Worm (Caenorhabditis elegans) whole organism, midembryonic: ENCODE results near the gene F54H5.2.

Experiments
- T22C8.4 ChIP-seq: fragments of 200-800 bp; sonication (Bioruptor generic); IDR thresholded peaks from 2 replicates; pipeline ENCODE4 v1.3.6; 2022; ENCODE audit warnings: missing genetic modification characterization, missing compliant biosample characterization
- cog-1 ChIP-seq: sonication (generic microtip); optimal IDR thresholded peaks from 2 replicates; lab custom pipeline; 2016; ENCODE audit warnings: missing genetic modification characterization, missing compliant biosample characterization
- flt-1 ChIP-seq: fragments of 200-800 bp; sonication (Bioruptor generic); IDR thresholded peaks from 2 replicates; pipeline ENCODE4 v1.3.6; 2022; ENCODE audit warnings: missing genetic modification characterization, missing compliant biosample characterization
- klf-2 ChIP-seq: fragments of 200-800 bp; sonication (Bioruptor generic); conservative IDR thresholded peaks from 2 replicates; pipeline ENCODE4 v1.3.6; 2022; ENCODE audit warnings: missing genetic modification reagents, missing genetic modification characterization, missing compliant biosample characterization
- med-1 ChIP-seq: sonication (generic microtip); optimal IDR thresholded peaks from 2 replicates; lab custom pipeline; 2017; ENCODE audit warnings: missing genetic modification characterization, mild to moderate bottlenecking, missing compliant biosample characterization, antibody characterized with exemption, missing genetic modification reagents; ENCODE audit not compliant: insufficient read depth
- ref-1 ChIP-seq: fragments of 200-800 bp; sonication (Bioruptor generic); conservative IDR thresholded peaks from 2 replicates; pipeline ENCODE4 v1.3.6; 2022; ENCODE audit warnings: missing genetic modification reagents, missing genetic modification characterization, missing compliant biosample characterization
- tab-1 ChIP-seq: fragments of 200-800 bp; sonication (Bioruptor generic); IDR thresholded peaks from 2 replicates; pipeline ENCODE4 v1.3.6; 2022; ENCODE audit warnings: missing genetic modification characterization, missing compliant biosample characterization
- ztf-23 ChIP-seq: fragments of 200-800 bp; sonication (Bioruptor generic); IDR thresholded peaks from 2 replicates; pipeline ENCODE4 v1.3.6; 2022; ENCODE audit warnings: missing genetic modification reagents, missing genetic modification characterization, missing compliant biosample characterization
- ztf-29 ChIP-seq: fragments of 200-800 bp; sonication (Bioruptor generic); IDR thresholded peaks from 2 replicates; pipeline ENCODE4 v1.3.6; 2022; ENCODE audit warnings: missing genetic modification reagents, missing genetic modification characterization, missing compliant biosample characterization

The F54H5.2 gene

ce11 chrII:6665908-6666307 lies 38.6 kb downstream of the F54H5.2 start:
- no peak for TF ChIP-seq ref-1
- TF ChIP-seq ztf-29 (GFP tag; lab: Robert Waterston, UW): no peak
- TF ChIP-seq cog-1 (tag; lab: Kevin White, UChicago): no peak
- no peak for TF ChIP-seq flt-1
- no peak for TF ChIP-seq T22C8.4 (GFP tag; lab: Robert Waterston, UW)
- TF ChIP-seq tab-1: no peak
- no peak for TF ChIP-seq med-1 (GFP tag; lab: Kevin White, UChicago)
- TF ChIP-seq ztf-23: no peak
- no peak for TF ChIP-seq klf-2

ce11 chrII:6666598-6666997 lies 39.3 kb downstream of the F54H5.2 start, which contains the start of gene T19D12.1:
Gene T19D12.1 (plus strand): TSS chrII:6666898.
- no peak for TF ChIP-seq tab-1
- no peak for TF ChIP-seq med-1 (GFP tag; lab: Kevin White, UChicago)
- TF ChIP-seq flt-1: no peak
- TF ChIP-seq klf-2: no peak
- no peak for TF ChIP-seq ztf-23
- no peak for TF ChIP-seq ztf-29 (GFP tag; lab: Robert Waterston, UW)
- TF ChIP-seq T22C8.4 (GFP tag; lab: Robert Waterston, UW): no peak
- TF ChIP-seq cog-1 (tag; lab: Kevin White, UChicago): no peak
- TF ChIP-seq ref-1: no peak

ce11 chrII:6667534-6667933 lies 40.2 kb downstream of the F54H5.2 start:
- TF ChIP-seq klf-2 (no peak), ztf-29 (GFP tag; lab: Robert Waterston, UW) (no peak), ztf-23 (no peak), tab-1 (no peak), T22C8.4 (GFP tag; lab: Robert Waterston, UW) (no peak), flt-1 (no peak), ref-1 (no peak), med-1 (GFP tag; lab: Kevin White, UChicago) (no peak), cog-1 (tag; lab: Kevin White, UChicago) (no peak)

ce11 chrII:6668496-6668895 lies 41.2 kb downstream of the F54H5.2 start:
- no peak for TF ChIP-seq klf-2

ce11 chrII:6673894-6674293 lies 46.6 kb downstream of the F54H5.2 start, which contains the start of gene H43E16.1:
Gene H43E16.1 (plus strand): TSS chrII:6674268.
- TF ChIP-seq cog-1 (tag; lab: Kevin White, UChicago): no peak
- TF ChIP-seq med-1 (GFP tag; lab: Kevin White, UChicago): no peak
- no peak for TF ChIP-seq ztf-29 (GFP tag; lab: Robert Waterston, UW)
- no peak for TF ChIP-seq klf-2
- no peak for TF ChIP-seq flt-1
- no peak for TF ChIP-seq ztf-23
- no peak for TF ChIP-seq T22C8.4 (GFP tag; lab: Robert Waterston, UW)
- TF ChIP-seq ref-1: no peak
- no peak for TF ChIP-seq tab-1
